Worm (Caenorhabditis elegans) whole organism, early embryonic: Measurements from ENCODE around the gene fbxa-53.

Source experiments
- B0310.2 ChIP-seq: sonication (generic microtip); optimal IDR thresholded peaks from 2 replicates; lab custom pipeline; 2016; ENCODE audit warnings: mild to moderate bottlenecking, missing genetic modification characterization, missing compliant biosample characterization
- aly-1 ChIP-seq: sonication (generic microtip); optimal IDR thresholded peaks from 2 replicates; lab custom pipeline; 2016; ENCODE audit warnings: missing genetic modification characterization, missing compliant biosample characterization
- ama-1 ChIP-seq: fragments of 150-350 bp; optimal IDR thresholded peaks from 2 replicates; lab custom pipeline; 2014
- ceh-36 ChIP-seq: sonication (generic microtip); optimal IDR thresholded peaks from 2 replicates; lab custom pipeline; 2016; ENCODE audit warnings: missing genetic modification characterization, inconsistent platforms, missing compliant biosample characterization
- flt-1 ChIP-seq: fragments of 200-800 bp; sonication (Bioruptor generic); IDR thresholded peaks from 2 replicates; pipeline ENCODE4 v1.3.6; 2022; ENCODE audit warnings: missing genetic modification characterization, missing compliant biosample characterization
- hmg-4 ChIP-seq: fragments of 200-800 bp; sonication (Bioruptor generic); optimal IDR thresholded peaks from 2 replicates; lab custom pipeline; 2018; ENCODE audit warnings: mild to moderate bottlenecking, missing genetic modification characterization, missing compliant biosample characterization
- hnd-1 ChIP-seq: sonication (generic microtip); optimal IDR thresholded peaks from 2 replicates; lab custom pipeline; 2016; ENCODE audit warnings: missing genetic modification characterization, missing compliant biosample characterization
- pes-1 ChIP-seq: fragments of 200-800 bp; sonication (Bioruptor generic); IDR thresholded peaks from 2 replicates; pipeline ENCODE4 v1.3.6; 2022; ENCODE audit warnings: missing genetic modification reagents, missing genetic modification characterization, missing compliant biosample characterization
- tbx-11 ChIP-seq: fragments of 200-800 bp; sonication (Bioruptor generic); IDR thresholded peaks from 2 replicates; pipeline ENCODE4 v1.3.6; 2022; ENCODE audit warnings: missing genetic modification characterization, missing compliant biosample characterization
- tra-4 ChIP-seq: sonication (generic microtip); optimal IDR thresholded peaks from 2 replicates; lab custom pipeline; 2017; ENCODE audit warnings: missing genetic modification characterization, missing compliant biosample characterization

DNA sequence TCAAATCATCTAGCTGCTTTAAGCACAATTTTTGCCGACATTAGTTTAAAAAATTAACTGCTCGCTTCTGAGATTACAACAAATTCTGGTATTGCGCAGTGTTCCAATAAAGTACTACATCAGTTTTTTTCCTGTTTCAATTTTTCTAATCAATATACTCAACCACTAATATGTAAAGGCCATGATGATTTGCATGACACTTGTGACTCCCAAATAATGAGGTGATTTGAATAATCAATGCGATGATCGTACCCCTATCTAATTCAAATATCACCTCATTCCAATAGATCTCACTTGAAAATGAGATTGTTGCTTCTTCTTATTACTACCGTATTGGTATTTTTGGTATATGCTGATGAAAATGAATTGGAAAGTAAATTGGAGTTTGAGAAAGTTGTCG, 8.7 kb upstream of the fbxa-53 start, which contains the start of gene F07G6.2:
- TF ChIP-seq hnd-1 (tag; lab: Kevin White, UChicago) (no peak), ama-1 (no peak), ceh-36 (no peak), hmg-4 (GFP tag; lab: Kevin White, UChicago) (no peak), tbx-11 (no peak), aly-1 (tag; lab: Kevin White, UChicago) (no peak), B0310.2 (tag; lab: Kevin White, UChicago) (no peak), flt-1 (GFP tag; lab: Robert Waterston, UW) (no peak), pes-1 (GFP tag; lab: Robert Waterston, UW) (no peak), tra-4 (tag; lab: Kevin White, UChicago) (no peak)
